Worm (Caenorhabditis elegans) whole organism, L3 larva: ENCODE results near the gene C07A12.18.

Experiments
- R02D3.7 ChIP-seq: fragments of 150-350 bp; optimal IDR thresholded peaks from 2 replicates; lab custom pipeline; 2014; ENCODE audit warnings: missing biosample characterization, missing genetic modification characterization
- ZK546.5 ChIP-seq: sonication (generic microtip); optimal IDR thresholded peaks from 2 replicates; lab custom pipeline; 2017; ENCODE audit warnings: missing biosample characterization, missing genetic modification characterization
- aly-2 ChIP-seq: fragments of 150-350 bp; optimal IDR thresholded peaks from 2 replicates; lab custom pipeline; 2014; ENCODE audit warnings: missing biosample characterization, missing genetic modification characterization
- ceh-28 ChIP-seq: fragments of 150-350 bp; optimal IDR thresholded peaks from 2 replicates; lab custom pipeline; 2014; ENCODE audit warnings: missing biosample characterization, missing genetic modification reagents, missing genetic modification characterization
- ceh-82 ChIP-seq: fragments of 150-350 bp; optimal IDR thresholded peaks from 2 replicates; lab custom pipeline; 2014; ENCODE audit warnings: missing biosample characterization, missing genetic modification characterization
- ceh-9 ChIP-seq: sonication (generic microtip); optimal IDR thresholded peaks from 2 replicates; lab custom pipeline; 2018; ENCODE audit warnings: missing biosample characterization, missing genetic modification characterization
- daf-12 ChIP-seq: fragments of 150-350 bp; optimal IDR thresholded peaks from 2 replicates; lab custom pipeline; 2014; ENCODE audit warnings: missing biosample characterization, missing genetic modification reagents, missing genetic modification characterization
- egl-27 ChIP-seq: sonication (generic microtip); optimal IDR thresholded peaks from 4 replicates; lab custom pipeline; 2017; ENCODE audit warnings: missing biosample characterization, missing genetic modification reagents, missing genetic modification characterization
- egl-5 ChIP-seq: fragments of 150-350 bp; optimal IDR thresholded peaks from 2 replicates; lab custom pipeline; 2017; ENCODE audit warnings: missing biosample characterization, missing genetic modification reagents, missing genetic modification characterization, inconsistent platforms
- elt-1 ChIP-seq: fragments of 150-350 bp; optimal IDR thresholded peaks from 2 replicates; lab custom pipeline; 2014; ENCODE audit warnings: missing biosample characterization, missing genetic modification characterization
- elt-2 ChIP-seq: sonication (generic microtip); optimal IDR thresholded peaks from 2 replicates; lab custom pipeline; 2016; ENCODE audit warnings: missing genetic modification reagents, mild to moderate bottlenecking, missing genetic modification characterization, missing compliant biosample characterization
- elt-3 ChIP-seq, 3 experiments: fragments of 150-350 bp in 1 of 3; sonication (generic microtip) in 2 of 3; optimal IDR thresholded peaks; 2 replicates in 2 of 3; 4 replicates in 1 of 3; lab custom pipeline; 2014 to 2017; ENCODE audit warnings: missing biosample characterization in 3 of 3, missing genetic modification characterization in 3 of 3
- eor-1 ChIP-seq, 2 experiments: fragments of 150-350 bp; optimal IDR thresholded peaks; 2 replicates each; lab custom pipeline; 2014 to 2018; ENCODE audit warnings: missing biosample characterization in 2 of 2, missing genetic modification characterization in 2 of 2
- fkh-10 ChIP-seq: sonication (generic microtip); optimal IDR thresholded peaks from 2 replicates; lab custom pipeline; 2017; ENCODE audit warnings: missing biosample characterization, missing genetic modification reagents, missing genetic modification characterization
- hmg-11 ChIP-seq: sonication (generic microtip); optimal IDR thresholded peaks from 2 replicates; lab custom pipeline; 2016; ENCODE audit warnings: missing genetic modification characterization, missing compliant biosample characterization
- jun-1 ChIP-seq: fragments of 150-350 bp; optimal IDR thresholded peaks from 2 replicates; lab custom pipeline; 2014; ENCODE audit warnings: missing biosample characterization, missing genetic modification reagents, missing genetic modification characterization
- lsy-12 ChIP-seq: sonication (generic microtip); optimal IDR thresholded peaks from 2 replicates; lab custom pipeline; 2016; ENCODE audit warnings: mild to moderate bottlenecking, missing genetic modification characterization, missing compliant biosample characterization
- mdl-1 ChIP-seq: fragments of 150-350 bp; optimal IDR thresholded peaks from 2 replicates; lab custom pipeline; 2014; ENCODE audit warnings: missing biosample characterization, missing genetic modification characterization
- nfya-1 ChIP-seq: sonication (generic microtip); optimal IDR thresholded peaks from 2 replicates; lab custom pipeline; 2017; ENCODE audit warnings: missing genetic modification characterization, mild to moderate bottlenecking, missing compliant biosample characterization, antibody characterized with exemption, moderate library complexity; ENCODE audit not compliant: insufficient read depth
- nhr-237 ChIP-seq: fragments of 150-350 bp; optimal IDR thresholded peaks from 2 replicates; lab custom pipeline; 2014; ENCODE audit warnings: missing biosample characterization, missing genetic modification characterization
- nhr-25 ChIP-seq: sonication (generic microtip); optimal IDR thresholded peaks from 2 replicates; lab custom pipeline; 2017; ENCODE audit warnings: missing biosample characterization, missing genetic modification characterization
- nhr-43 ChIP-seq: sonication (generic microtip); optimal IDR thresholded peaks from 2 replicates; lab custom pipeline; 2016; ENCODE audit warnings: mild to moderate bottlenecking, missing genetic modification characterization, missing compliant biosample characterization; ENCODE audit not compliant: poor library complexity, severe bottlenecking
- nhr-76 ChIP-seq: fragments of 150-350 bp; sonication (generic microtip); optimal IDR thresholded peaks from 5 replicates; lab custom pipeline; 2014; ENCODE audit warnings: missing biosample characterization, missing genetic modification characterization
- pha-4 ChIP-seq: fragments of 150-350 bp; optimal IDR thresholded peaks from 2 replicates; lab custom pipeline; 2014; ENCODE audit warnings: missing biosample characterization, missing genetic modification reagents, missing genetic modification characterization
- pqm-1 ChIP-seq: fragments of 150-350 bp; optimal IDR thresholded peaks from 2 replicates; lab custom pipeline; 2017; ENCODE audit warnings: missing biosample characterization, missing genetic modification characterization, inconsistent platforms
- unc-39 ChIP-seq: sonication (generic microtip); optimal IDR thresholded peaks from 4 replicates; lab custom pipeline; 2017; ENCODE audit warnings: missing biosample characterization, missing genetic modification characterization
- unc-62 ChIP-seq: fragments of 150-350 bp; sonication (generic microtip); optimal IDR thresholded peaks from 4 replicates; lab custom pipeline; 2014; ENCODE audit warnings: missing biosample characterization, missing genetic modification reagents, missing genetic modification characterization
- zag-1 ChIP-seq: fragments of 150-350 bp; optimal IDR thresholded peaks from 2 replicates; lab custom pipeline; 2014; ENCODE audit warnings: missing biosample characterization, missing genetic modification characterization

C07A12.18 gene

ce11 chrX:4578581-4578980, 28.9 kb upstream of the C07A12.18 start:
- TF ChIP-seq pha-4 (no peak), R02D3.7 (tag; lab: Kevin White, UChicago) (no peak), nfya-1 (no peak), daf-12 (tag; lab: Kevin White, UChicago) (no peak), nhr-237 (tag; lab: Kevin White, UChicago) (no peak), elt-3 (tag; optimal IDR thresholded peaks at IDR 0.05; lab: Kevin White, UChicago) (no peak), unc-39 (tag; lab: Kevin White, UChicago) (no peak), ceh-28 (tag; lab: Kevin White, UChicago) (no peak), eor-1 (tag; optimal IDR thresholded peaks at IDR 0.05; lab: Kevin White, UChicago) (no peak)
- TF ChIP-seq, all 47 proteins: peak for 0

DNA sequence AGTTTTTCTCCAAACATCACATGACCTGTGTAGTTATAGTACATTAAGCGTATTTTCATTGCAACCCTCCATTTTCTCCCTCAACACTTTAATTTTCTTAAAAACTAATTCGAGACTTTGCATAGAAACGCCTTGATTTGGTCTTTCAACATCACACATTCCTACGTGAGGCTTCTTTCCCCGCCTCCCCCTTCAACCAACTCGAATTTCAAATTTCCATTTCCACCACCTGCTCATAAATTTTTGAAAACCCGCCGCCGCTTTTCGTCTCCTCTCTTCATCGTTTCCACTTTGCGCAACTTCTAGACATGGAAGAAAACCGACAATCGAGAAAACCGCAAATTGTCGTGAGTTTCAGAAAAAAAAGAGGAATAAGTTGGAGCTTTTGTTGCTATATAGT, 28.2 kb upstream of the C07A12.18 start, which contains the start of gene C05E11.3:
Gene C05E11.3 (plus strand): TSS at position 301 of the 400 bp plus-strand sequence.
- no peak for TF ChIP-seq eor-1 (tag; optimal IDR thresholded peaks at IDR 0.05; lab: Kevin White, UChicago)
- TF ChIP-seq ceh-9 (tag; lab: Kevin White, UChicago), result no peak
- TF ChIP-seq elt-3 (tag; optimal IDR thresholded peaks at IDR 0.05; lab: Kevin White, UChicago), result no peak
- no peak for TF ChIP-seq egl-27 (tag; lab: Kevin White, UChicago)
- no peak for TF ChIP-seq elt-2 (tag; lab: Kevin White, UChicago)

ce11 chrX:4576272-4576671, 26.6 kb upstream of the C07A12.18 start:
- TF ChIP-seq nfya-1, result peak; percentile 7
- TF ChIP-seq hmg-11, result peak; percentile 31
- no peak for TF ChIP-seq ZK546.5
- TF ChIP-seq, all 47 proteins: peak for 2

ce11 chrX:4574873-4575272, 25.2 kb upstream of the C07A12.18 start:
- TF ChIP-seq fkh-10 (GFP tag; lab: Kevin White, UChicago), result peak; percentile 66
- no peak for TF ChIP-seq elt-3 (tag; optimal IDR thresholded peaks at IDR 0.05; lab: Kevin White, UChicago)

DNA sequence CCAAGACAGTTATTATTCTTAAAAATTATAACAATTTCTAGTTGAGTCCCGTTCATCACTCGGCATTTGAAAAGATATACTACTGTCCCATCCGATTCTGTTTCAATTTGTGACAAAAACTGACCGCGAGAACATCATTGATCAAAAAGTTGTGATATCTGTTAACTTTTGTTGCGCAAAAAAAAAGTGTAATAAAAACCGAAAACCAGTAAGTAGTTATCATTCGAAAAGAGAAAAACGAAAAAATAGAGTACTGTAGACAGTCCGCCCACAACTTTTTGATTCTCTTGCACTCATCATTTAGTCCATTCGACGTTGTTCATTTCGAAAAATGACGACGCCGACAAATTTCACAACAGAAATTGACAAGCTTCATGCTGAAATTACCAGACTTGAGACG, 21.4 kb upstream of the C07A12.18 start, which contains the start of gene amt-1:
Gene amt-1 (plus strand): TSS at position 301 of the 400 bp plus-strand sequence.
- TF ChIP-seq fkh-10 (GFP tag; lab: Kevin White, UChicago), result no peak
- TF ChIP-seq ceh-82 (tag; lab: Kevin White, UChicago), result no peak
- TF ChIP-seq hmg-11, result no peak
- TF ChIP-seq elt-1 (tag; lab: Kevin White, UChicago), result no peak
- TF ChIP-seq nhr-43 (tag; lab: Kevin White, UChicago), result no peak
- TF ChIP-seq R02D3.7 (tag; lab: Kevin White, UChicago), result no peak
- no peak for TF ChIP-seq eor-1 (tag; optimal IDR thresholded peaks at IDR 0.05; lab: Kevin White, UChicago)
- TF ChIP-seq, all 47 proteins: peak for 0

DNA sequence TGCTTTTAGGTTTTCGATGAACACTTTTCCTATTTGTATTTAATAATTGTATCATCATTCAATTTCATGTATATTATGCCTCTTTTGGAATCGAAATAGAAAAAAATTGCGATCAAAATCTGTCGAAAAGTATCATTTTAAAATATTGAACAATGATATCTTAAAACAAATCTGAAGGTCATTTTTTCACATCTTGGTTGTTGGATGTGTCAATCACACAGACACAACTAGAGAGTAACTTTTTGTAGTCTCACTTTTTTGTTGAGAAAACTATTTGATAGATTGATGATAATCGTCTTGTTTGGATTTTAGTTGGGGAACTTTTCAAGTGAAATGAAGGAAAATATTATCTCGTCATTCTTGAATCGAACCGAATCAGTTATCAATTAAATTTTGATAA, 19.6 kb upstream of the C07A12.18 start:
- TF ChIP-seq nhr-76 (tag; lab: Kevin White, UChicago), result no peak
- TF ChIP-seq nhr-25 (tag; lab: Kevin White, UChicago), result peak; percentile 5
- no peak for TF ChIP-seq ceh-82 (tag; lab: Kevin White, UChicago)
- peak; percentile 92 for TF ChIP-seq elt-1 (tag; lab: Kevin White, UChicago)
- TF ChIP-seq zag-1, result no peak
- TF ChIP-seq lsy-12, result no peak
- TF ChIP-seq ZK546.5, result no peak

DNA sequence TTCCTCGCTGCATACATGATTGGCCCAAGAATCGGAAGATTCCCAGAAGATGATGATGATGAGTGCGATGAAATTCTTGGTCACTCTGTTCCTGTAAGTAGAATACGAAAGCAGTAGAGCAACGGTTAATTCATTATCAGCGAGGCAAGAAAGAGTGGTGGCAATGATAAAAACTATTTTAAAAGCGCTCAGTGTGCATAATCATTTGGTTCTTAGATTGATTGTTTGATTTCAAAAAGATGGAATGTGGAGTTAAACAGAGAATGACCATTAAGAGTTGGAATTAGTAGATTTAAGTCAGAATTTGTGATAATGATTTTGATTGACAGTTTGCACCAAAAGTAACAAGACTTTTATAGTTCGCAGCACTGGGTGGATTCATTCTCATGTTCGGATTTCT, 17.4 kb upstream of the C07A12.18 start:
- TF ChIP-seq jun-1 (tag; lab: Kevin White, UChicago) (peak; percentile 29), unc-62 (no peak), pha-4 (no peak), pqm-1 (tag; lab: Kevin White, UChicago) (peak; percentile 64), elt-2 (tag; lab: Kevin White, UChicago) (peak; percentile 75)

ce11 chrX:4564717-4565316, 15.1 kb upstream of the C07A12.18 start, which contains the start of gene amt-4:
amt-4 (plus strand) TSS chrX:4565302.
- TF ChIP-seq elt-2 (tag; lab: Kevin White, UChicago) (peak; percentile 98), aly-2 (no peak), pqm-1 (tag; lab: Kevin White, UChicago) (peak; percentile 94), pha-4 (peak; percentile 62), mdl-1 (peak; percentile 15), jun-1 (tag; lab: Kevin White, UChicago) (peak; percentile 78), egl-5 (tag; lab: Kevin White, UChicago) (no peak)
